Fruit fly (Drosophila melanogaster): ENCODE measurements around the gene Eip75B.

The Eip75B gene

DNA sequence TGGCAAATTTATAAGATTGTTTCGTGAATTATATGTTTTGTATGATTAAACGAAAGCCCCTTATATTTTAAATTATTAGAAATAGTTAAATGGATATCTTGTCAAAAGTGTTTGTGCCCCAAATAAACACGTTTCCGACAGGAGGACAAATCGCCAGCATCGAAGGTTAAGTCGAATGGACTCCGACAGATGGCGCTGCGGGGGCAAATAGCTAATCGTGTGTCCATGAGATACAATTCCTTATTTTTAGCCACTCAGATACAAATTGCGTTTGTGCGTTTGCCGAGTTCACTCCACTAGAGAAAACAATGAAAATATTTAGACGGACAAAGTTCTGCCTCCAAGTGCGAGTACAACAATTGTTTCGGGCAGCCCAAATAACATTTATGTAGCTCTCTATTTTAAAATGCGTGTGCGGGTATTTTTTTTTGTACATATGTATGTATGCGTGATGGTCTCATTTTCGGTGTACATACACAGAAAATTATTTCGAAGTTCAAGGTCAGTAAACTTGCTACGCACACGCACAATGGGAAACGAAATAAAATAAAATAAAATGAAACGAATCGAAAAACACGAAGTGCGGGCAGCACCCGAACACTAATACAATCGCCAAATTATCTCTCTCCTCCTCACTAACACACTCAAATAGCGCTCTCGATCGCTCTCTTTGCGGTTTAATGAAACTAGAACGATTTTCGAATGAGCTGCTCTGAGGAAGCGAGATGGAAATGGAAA, 48.2 kb downstream of the Eip75B start:
- TF ChIP-seq psq (GFP tag; optimal IDR thresholded peaks at IDR 0.05) (peak; percentile 90), Hr83 (GFP tag; optimal IDR thresholded peaks at IDR 0.05; ENCODE audit: poor library complexity, severe bottlenecking) (peak; percentile 30), N (GFP tag; optimal IDR thresholded peaks at IDR 0.05) (no peak), dsf (GFP tag; optimal IDR thresholded peaks at IDR 0.05; ENCODE audit: borderline replicate concordance) (no peak), ey (GFP tag; optimal IDR thresholded peaks at IDR 0.05) (no peak), br (GFP tag; optimal IDR thresholded peaks at IDR 0.05) (no peak), woc (GFP tag; optimal IDR thresholded peaks at IDR 0.05) (no peak), rgr (GFP tag; optimal IDR thresholded peaks at IDR 0.05) (no peak), OdsH (GFP tag; optimal IDR thresholded peaks at IDR 0.05) (peak; percentile 4), Abd-B (GFP tag; optimal IDR thresholded peaks at IDR 0.05) (no peak), dl (GFP tag; optimal IDR thresholded peaks at IDR 0.05; ENCODE audit: insufficient read depth in 1 of 2, partially characterized antibody in 2 of 2) (peak; percentile 49 to 79), CG32264 (GFP tag; optimal IDR thresholded peaks at IDR 0.05) (peak; percentile 26), CG9705 (GFP tag; optimal IDR thresholded peaks at IDR 0.05) (no peak), fru (GFP tag; optimal IDR thresholded peaks at IDR 0.05) (peak; percentile 0), Sp1 (GFP tag; optimal IDR thresholded peaks at IDR 0.05) (no peak), GATAd (GFP tag; optimal IDR thresholded peaks at IDR 0.05) (no peak), Mio (GFP tag; optimal IDR thresholded peaks at IDR 0.05) (no peak), foxo (GFP tag; optimal IDR thresholded peaks at IDR 0.05) (peak in 1 of 2 experiments; percentile 22), Hnf4 (GFP tag; optimal IDR thresholded peaks at IDR 0.05) (peak; percentile 14), brk (GFP tag; optimal IDR thresholded peaks at IDR 0.05) (no peak), Hr78 (GFP tag; optimal IDR thresholded peaks at IDR 0.05) (no peak), tai (GFP tag; optimal IDR thresholded peaks at IDR 0.05) (peak; percentile 12), h (GFP tag; optimal IDR thresholded peaks at IDR 0.05) (no peak), Vsx2 (GFP tag; optimal IDR thresholded peaks at IDR 0.05; ENCODE audit: partially characterized antibody) (peak; percentile 54), sv (GFP tag; optimal IDR thresholded peaks at IDR 0.05) (no peak), Dif (GFP tag; optimal IDR thresholded peaks at IDR 0.05; ENCODE audit: partially characterized antibody) (peak; percentile 53), pan (optimal IDR thresholded peaks at IDR 0.05) (no peak), Rel (GFP tag; optimal IDR thresholded peaks at IDR 0.05) (no peak), Rel (tag; optimal IDR thresholded peaks at IDR 0.05) (peak; percentile 55), Myc (optimal IDR thresholded peaks at IDR 0.05) (no peak), CrebA (GFP tag; optimal IDR thresholded peaks at IDR 0.05; ENCODE audit: borderline replicate concordance) (peak; percentile 76), Dfd (GFP tag; optimal IDR thresholded peaks at IDR 0.05) (no peak), Jra (GFP tag; optimal IDR thresholded peaks at IDR 0.05) (no peak), dmrt93B (GFP tag; optimal IDR thresholded peaks at IDR 0.05) (no peak), lola (GFP tag; optimal IDR thresholded peaks at IDR 0.05) (no peak), sage (GFP tag; optimal IDR thresholded peaks at IDR 0.05) (peak; percentile 44), jim (GFP tag; optimal IDR thresholded peaks at IDR 0.05) (no peak), usp (GFP tag; optimal IDR thresholded peaks at IDR 0.05) (no peak), HLH106 (tag; optimal IDR thresholded peaks at IDR 0.05) (no peak)

DNA sequence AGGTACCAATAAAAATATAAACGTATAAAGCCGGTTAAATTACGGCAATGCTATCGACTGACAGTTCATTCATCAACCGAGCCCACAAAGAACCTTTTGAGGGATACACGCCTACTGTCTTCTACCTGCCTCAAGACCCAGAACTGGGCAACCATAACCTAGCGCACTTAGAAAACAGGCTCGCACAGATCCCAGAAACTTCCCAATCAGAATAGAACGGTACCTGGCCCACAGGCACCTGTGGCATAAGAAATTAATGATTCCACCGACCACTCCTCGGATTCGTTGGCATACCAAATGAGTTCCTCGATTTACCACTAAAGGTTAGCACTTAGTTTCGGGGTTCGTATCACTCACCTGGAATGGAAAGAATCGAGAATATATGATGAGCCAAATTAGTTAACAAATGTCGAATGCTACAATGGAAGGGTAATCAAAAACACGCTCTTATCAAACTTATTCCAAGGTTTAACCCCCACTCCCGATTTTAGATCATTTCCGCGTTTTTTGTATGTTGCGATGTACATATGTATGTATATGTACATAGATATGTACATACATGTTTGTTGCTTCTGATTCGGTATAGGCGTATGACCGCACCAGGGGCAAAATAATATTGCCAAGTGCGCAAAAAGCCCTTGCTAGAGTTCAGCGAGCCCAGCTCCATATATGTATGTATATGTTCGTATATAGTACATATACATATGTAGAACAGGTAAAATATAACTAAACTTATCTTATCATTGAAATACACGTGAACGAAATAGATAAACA, 49.1 kb downstream of the Eip75B start:
- TF ChIP-seq fru (GFP tag; optimal IDR thresholded peaks at IDR 0.05) (no peak), tai (GFP tag; optimal IDR thresholded peaks at IDR 0.05) (no peak), psq (GFP tag; optimal IDR thresholded peaks at IDR 0.05) (no peak), sage (GFP tag; optimal IDR thresholded peaks at IDR 0.05) (no peak), pan (optimal IDR thresholded peaks at IDR 0.05) (no peak), Hr78 (GFP tag; optimal IDR thresholded peaks at IDR 0.05) (no peak), br (GFP tag; optimal IDR thresholded peaks at IDR 0.05) (no peak), lola (GFP tag; optimal IDR thresholded peaks at IDR 0.05) (no peak), Myc (optimal IDR thresholded peaks at IDR 0.05) (no peak), GATAd (GFP tag; optimal IDR thresholded peaks at IDR 0.05) (no peak), foxo (GFP tag; optimal IDR thresholded peaks at IDR 0.05) (no peak), jim (GFP tag; optimal IDR thresholded peaks at IDR 0.05) (no peak), brk (GFP tag; optimal IDR thresholded peaks at IDR 0.05) (no peak), dl (GFP tag; optimal IDR thresholded peaks at IDR 0.05; ENCODE audit: insufficient read depth in 1 of 2, partially characterized antibody in 2 of 2) (no peak), dmrt93B (GFP tag; optimal IDR thresholded peaks at IDR 0.05) (no peak)
